Worm (Caenorhabditis elegans) whole organism, L3 larva: ENCODE data around the gene R03D7.15.

Experiments
- ceh-16 ChIP-seq: sonication (generic microtip); optimal IDR thresholded peaks from 2 replicates; lab custom pipeline; 2017; ENCODE audit warnings: missing biosample characterization, missing genetic modification characterization
- ceh-9 ChIP-seq: sonication (generic microtip); optimal IDR thresholded peaks from 2 replicates; lab custom pipeline; 2018; ENCODE audit warnings: missing biosample characterization, missing genetic modification characterization
- fkh-10 ChIP-seq: sonication (generic microtip); optimal IDR thresholded peaks from 2 replicates; lab custom pipeline; 2017; ENCODE audit warnings: missing biosample characterization, missing genetic modification reagents, missing genetic modification characterization
- nhr-11 ChIP-seq: fragments of 150-350 bp; optimal IDR thresholded peaks from 2 replicates; lab custom pipeline; 2014; ENCODE audit warnings: missing biosample characterization, missing genetic modification characterization
- nhr-237 ChIP-seq: fragments of 150-350 bp; optimal IDR thresholded peaks from 2 replicates; lab custom pipeline; 2014; ENCODE audit warnings: missing biosample characterization, missing genetic modification characterization
- nhr-28 ChIP-seq: fragments of 150-350 bp; optimal IDR thresholded peaks from 2 replicates; lab custom pipeline; 2014; ENCODE audit warnings: missing biosample characterization, missing genetic modification characterization
- snpc-4 ChIP-seq: fragments of 150-350 bp; optimal IDR thresholded peaks from 2 replicates; lab custom pipeline; 2014; ENCODE audit warnings: missing biosample characterization, missing genetic modification characterization
- tbx-2 ChIP-seq: sonication (generic microtip); optimal IDR thresholded peaks from 2 replicates; lab custom pipeline; 2016; ENCODE audit warnings: mild to moderate bottlenecking, missing genetic modification characterization, missing compliant biosample characterization
- unc-39 ChIP-seq: sonication (generic microtip); optimal IDR thresholded peaks from 4 replicates; lab custom pipeline; 2017; ENCODE audit warnings: missing biosample characterization, missing genetic modification characterization
- ztf-11 ChIP-seq: fragments of 150-350 bp; optimal IDR thresholded peaks from 2 replicates; lab custom pipeline; 2014; ENCODE audit warnings: missing biosample characterization, missing genetic modification characterization

ce11 chrII:10945446-10945845 is 3.4 kb downstream of the R03D7.15 start:
- TF ChIP-seq nhr-11 (tag; lab: Kevin White, UChicago) = no peak
- TF ChIP-seq ztf-11 (tag; lab: Kevin White, UChicago) = no peak
- no peak for TF ChIP-seq nhr-237 (tag; lab: Kevin White, UChicago)
- TF ChIP-seq nhr-28 = no peak
- TF ChIP-seq fkh-10 = no peak
- TF ChIP-seq ceh-9 (tag; lab: Kevin White, UChicago) = no peak
- TF ChIP-seq unc-39 = no peak
- no peak for TF ChIP-seq snpc-4 (tag; lab: Kevin White, UChicago)
- no peak for TF ChIP-seq tbx-2
- TF ChIP-seq ceh-16 (tag; lab: Kevin White, UChicago) = no peak
